Fruit fly (Drosophila melanogaster): ENCODE measurements around the gene Jon99Fi.

Gene Jon99Fi

DNA sequence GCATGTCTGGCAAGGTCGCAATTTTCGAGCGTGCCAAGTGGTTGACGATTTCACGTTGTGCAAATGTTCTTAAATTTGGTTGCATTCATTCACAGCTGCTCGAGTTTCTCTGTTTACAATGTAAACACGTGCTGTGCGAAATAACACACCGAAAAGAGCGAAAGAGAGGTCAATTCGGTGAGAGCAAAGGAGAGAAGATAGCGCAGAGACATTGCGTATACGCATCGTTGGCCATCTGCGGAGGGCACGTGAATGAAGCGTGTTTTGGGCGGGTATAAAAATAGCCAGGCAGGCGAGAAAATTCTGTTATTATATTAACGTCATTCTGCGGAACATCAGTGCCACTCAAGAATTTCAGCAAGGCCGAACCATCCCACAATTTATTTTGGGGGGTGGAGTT is 34.3 kb upstream of the Jon99Fi start (continued):
- TF ChIP-seq Dref (GFP tag; IDR thresholded peaks at IDR 0.05) (no peak), kah (GFP tag; optimal IDR thresholded peaks at IDR 0.05) (no peak), croc (GFP tag; conservative IDR thresholded peaks at IDR 0.05) (no peak), CG14050 (GFP tag; IDR thresholded peaks at IDR 0.05) (no peak), CG16779 (GFP tag; IDR thresholded peaks at IDR 0.05) (no peak), vvl (GFP tag; IDR thresholded peaks at IDR 0.05) (no peak), CG3407 (GFP tag; optimal IDR thresholded peaks at IDR 0.05) (no peak), CG17361 (GFP tag; IDR thresholded peaks at IDR 0.05) (no peak), CG34224 (GFP tag; IDR thresholded peaks at IDR 0.05; ENCODE audit: partially characterized antibody) (0 out of 3 replicates have a peak, but pooled peaks have one; percentile 15), CG8944 (GFP tag; optimal IDR thresholded peaks at IDR 0.05) (no peak), gcm2 (GFP tag; optimal IDR thresholded peaks at IDR 0.05) (no peak), dimm (GFP tag; IDR thresholded peaks at IDR 0.05) (no peak), dmrt11E (tag; optimal IDR thresholded peaks at IDR 0.05) (no peak), sob (GFP tag; IDR thresholded peaks at IDR 0.05) (no peak), p53 (GFP tag; optimal IDR thresholded peaks at IDR 0.05) (no peak), yki (optimal IDR thresholded peaks at IDR 0.05) (no peak), CG3726 (GFP tag; IDR thresholded peaks at IDR 0.05) (no peak), BtbVII (GFP tag; optimal IDR thresholded peaks at IDR 0.05) (no peak), CG7987 (GFP tag; optimal IDR thresholded peaks at IDR 0.05) (peak; percentile 91), sd (tag; optimal IDR thresholded peaks at IDR 0.05) (peak; percentile 53), Hmx (GFP tag; optimal IDR thresholded peaks at IDR 0.05) (no peak), mirr (GFP tag; optimal IDR thresholded peaks at IDR 0.05) (no peak), Sox100B (GFP tag; optimal IDR thresholded peaks at IDR 0.05) (no peak), CG9609 (GFP tag; optimal IDR thresholded peaks at IDR 0.05) (no peak), CG34376 (GFP tag; optimal IDR thresholded peaks at IDR 0.05) (no peak), CG43689 (GFP tag; IDR thresholded peaks at IDR 0.05) (no peak), CG11093 (GFP tag; IDR thresholded peaks at IDR 0.05) (no peak), amos (GFP tag; IDR thresholded peaks at IDR 0.05; ENCODE audit: partially characterized antibody) (no peak), Awh (GFP tag; IDR thresholded peaks at IDR 0.05) (0 out of 2 replicates have a peak, but pooled peaks have one; percentile 31), tll (GFP tag; optimal IDR thresholded peaks at IDR 0.05) (no peak), schlank (tag; optimal IDR thresholded peaks at IDR 0.05) (no peak), CG18476 (GFP tag; optimal IDR thresholded peaks at IDR 0.05) (no peak), MESR4 (GFP tag; optimal IDR thresholded peaks at IDR 0.05) (no peak), YL-1 (GFP tag; optimal IDR thresholded peaks at IDR 0.05) (no peak), en (GFP tag; optimal IDR thresholded peaks at IDR 0.05) (no peak), Drgx (GFP tag; IDR thresholded peaks at IDR 0.05) (peak; percentile 40; the same call in 1 of the 2 replicates), CG8359 (GFP tag; optimal IDR thresholded peaks at IDR 0.05; ENCODE audit: borderline replicate concordance) (no peak), CG15269 (tag; optimal IDR thresholded peaks at IDR 0.05) (no peak), CG12391 (tag; optimal IDR thresholded peaks at IDR 0.05) (no peak), CG7963 (GFP tag; IDR thresholded peaks at IDR 0.05; ENCODE audit: partially characterized antibody) (no peak), ATbp (GFP tag; optimal IDR thresholded peaks at IDR 0.05) (no peak), gro (GFP tag; optimal IDR thresholded peaks at IDR 0.05) (no peak), pita (GFP tag; optimal IDR thresholded peaks at IDR 0.05) (no peak), tx (GFP tag; optimal IDR thresholded peaks at IDR 0.05) (no peak), nau (GFP tag; optimal IDR thresholded peaks at IDR 0.05) (peak; percentile 3), CG18262 (tag; optimal IDR thresholded peaks at IDR 0.05) (no peak), ham (GFP tag; IDR thresholded peaks at IDR 0.05) (no peak), HLH3B (GFP tag; IDR thresholded peaks at IDR 0.05) (no peak), D (optimal IDR thresholded peaks at IDR 0.05) (no peak), D (GFP tag; optimal IDR thresholded peaks at IDR 0.05) (no peak), CG12769 (tag; optimal IDR thresholded peaks at IDR 0.05) (peak; percentile 39), CG17612 (GFP tag; IDR thresholded peaks at IDR 0.05) (no peak)
